Fruit fly (Drosophila melanogaster) whole organism, embryonic: ENCODE results near the gene CG43319.

ENCODE experiments used
- Abd-B ChIP-seq: fragments of 200-800 bp; sonication (Bioruptor generic); optimal IDR thresholded peaks from 2 replicates; lab custom pipeline; 2018; ENCODE audit warnings: missing biosample characterization, mild to moderate bottlenecking, missing genetic modification characterization, moderate library complexity
- Adf1 ChIP-seq: fragments of 200-800 bp; sonication (Bioruptor generic); IDR thresholded peaks from 2 replicates; pipeline ENCODE4 v1.3.6; 2022; ENCODE audit warnings: missing biosample characterization, missing genetic modification characterization
- Antp ChIP-seq: fragments of 200-800 bp; sonication (Bioruptor generic); optimal IDR thresholded peaks from 3 replicates; lab custom pipeline; 2016; ENCODE audit warnings: missing biosample characterization, missing genetic modification characterization
- Awh ChIP-seq: fragments of 200-800 bp; sonication (Bioruptor generic); IDR thresholded peaks from 2 replicates; pipeline ENCODE4, ENCODE4 v1.3.6; 2022; ENCODE audit warnings: missing biosample characterization, missing genetic modification characterization
- CG11093 ChIP-seq: fragments of 200-800 bp; sonication (Bioruptor generic); IDR thresholded peaks from 3 replicates; pipeline ENCODE4 v1.3.6; 2022; ENCODE audit warnings: missing biosample characterization, missing genetic modification characterization
- CG12219 ChIP-seq: fragments of 200-800 bp; sonication (Bioruptor generic); optimal IDR thresholded peaks from 3 replicates; lab custom pipeline; 2018; ENCODE audit warnings: missing biosample characterization, mild to moderate bottlenecking, missing genetic modification characterization
- CG12391 ChIP-seq: fragments of 200-800 bp; sonication (Bioruptor generic); optimal IDR thresholded peaks from 3 replicates; lab custom pipeline; 2018; ENCODE audit warnings: missing biosample characterization, mild to moderate bottlenecking, missing genetic modification characterization, moderate library complexity
- CG13287 ChIP-seq: fragments of 200-800 bp; sonication (Bioruptor generic); IDR thresholded peaks from 2 replicates; pipeline ENCODE4 v1.3.6; 2022; ENCODE audit warnings: missing biosample characterization, missing genetic modification characterization; ENCODE audit not compliant: partially characterized antibody
- CG13296 ChIP-seq: fragments of 200-800 bp; sonication (Bioruptor generic); optimal IDR thresholded peaks from 3 replicates; lab custom pipeline; 2018; ENCODE audit warnings: missing biosample characterization, mild to moderate bottlenecking, missing genetic modification characterization
- CG13775 ChIP-seq: fragments of 200-800 bp; sonication (Bioruptor generic); optimal IDR thresholded peaks from 3 replicates; lab custom pipeline; 2017; ENCODE audit warnings: missing biosample characterization, mild to moderate bottlenecking, missing genetic modification characterization
- CG1602 ChIP-seq: fragments of 200-800 bp; sonication (Bioruptor generic); optimal IDR thresholded peaks from 3 replicates; lab custom pipeline; 2016; ENCODE audit warnings: missing biosample characterization, missing genetic modification characterization
- CG17359 ChIP-seq: fragments of 200-800 bp; sonication (Bioruptor generic); optimal IDR thresholded peaks from 3 replicates; lab custom pipeline; 2018; ENCODE audit warnings: missing biosample characterization, mild to moderate bottlenecking, missing genetic modification characterization, moderate library complexity
- CG18476 ChIP-seq: fragments of 200-800 bp; sonication (Bioruptor generic); optimal IDR thresholded peaks from 2 replicates; lab custom pipeline; 2016; ENCODE audit warnings: missing biosample characterization, mild to moderate bottlenecking, missing genetic modification characterization
- CG2678 ChIP-seq: fragments of 200-800 bp; sonication (Bioruptor generic); optimal IDR thresholded peaks from 3 replicates; lab custom pipeline; 2019; ENCODE audit warnings: missing biosample characterization, mild to moderate bottlenecking, missing genetic modification characterization, moderate library complexity
- CG31388 ChIP-seq: fragments of 200-800 bp; sonication (Bioruptor generic); optimal IDR thresholded peaks from 2 replicates; lab custom pipeline; 2016; ENCODE audit warnings: missing biosample characterization, missing genetic modification characterization
- CG32772 ChIP-seq: fragments of 200-800 bp; sonication (Bioruptor generic); IDR thresholded peaks from 2 replicates; pipeline ENCODE4 v1.3.6; 2022; ENCODE audit warnings: missing biosample characterization, missing genetic modification characterization
- CG34376 ChIP-seq: fragments of 200-800 bp; sonication (Bioruptor generic); optimal IDR thresholded peaks from 2 replicates; lab custom pipeline; 2018; ENCODE audit warnings: missing biosample characterization, mild to moderate bottlenecking, missing genetic modification characterization
- CG4360 ChIP-seq: fragments of 200-800 bp; sonication (Bioruptor generic); IDR thresholded peaks from 2 replicates; pipeline ENCODE4 v1.3.6; 2022; ENCODE audit warnings: missing biosample characterization, missing genetic modification characterization
- CG4404 ChIP-seq: fragments of 200-800 bp; sonication (Bioruptor generic); IDR thresholded peaks from 2 replicates; pipeline ENCODE4 v1.3.6; 2022; ENCODE audit warnings: missing biosample characterization, missing genetic modification characterization
- CG6175 ChIP-seq: fragments of 200-800 bp; sonication (Bioruptor generic); IDR thresholded peaks from 3 replicates; pipeline ENCODE4 v1.3.6; 2022; ENCODE audit warnings: missing biosample characterization, missing genetic modification characterization
- CG7963 ChIP-seq: fragments of 200-800 bp; sonication (Bioruptor generic); IDR thresholded peaks from 3 replicates; pipeline ENCODE4 v1.3.6; 2022; ENCODE audit warnings: missing biosample characterization, missing genetic modification characterization; ENCODE audit not compliant: partially characterized antibody
- CG8478 ChIP-seq: fragments of >200 bp; optimal IDR thresholded peaks from 2 replicates; lab custom pipeline; 2018
- CG9876 ChIP-seq: fragments of 200-800 bp; sonication (Bioruptor generic); optimal IDR thresholded peaks from 2 replicates; lab custom pipeline; 2016; ENCODE audit warnings: missing biosample characterization, missing genetic modification characterization
- CHES-1-like ChIP-seq: fragments of 200-800 bp; sonication (Bioruptor generic); optimal IDR thresholded peaks from 2 replicates; lab custom pipeline; 2016; ENCODE audit warnings: missing biosample characterization, missing genetic modification characterization
- Dref ChIP-seq: fragments of 200-800 bp; sonication (Bioruptor generic); IDR thresholded peaks from 2 replicates; pipeline ENCODE4 v1.3.6; 2022; ENCODE audit warnings: missing biosample characterization, missing genetic modification characterization
- Hand ChIP-seq: fragments of 200-800 bp; sonication (Bioruptor generic); optimal IDR thresholded peaks from 2 replicates; lab custom pipeline; 2017; ENCODE audit warnings: mild to moderate bottlenecking, missing biosample characterization, missing genetic modification reagents, missing genetic modification characterization
- Hsf ChIP-seq: fragments of 200-800 bp; sonication (Bioruptor generic); optimal IDR thresholded peaks from 3 replicates; lab custom pipeline; 2016; ENCODE audit warnings: missing biosample characterization, missing genetic modification characterization
- Jarid2 ChIP-seq: fragments of 200-800 bp; sonication (Bioruptor generic); optimal IDR thresholded peaks from 3 replicates; lab custom pipeline; 2017; ENCODE audit warnings: mild to moderate bottlenecking, missing biosample characterization, missing genetic modification reagents, missing genetic modification characterization
- Mrtf ChIP-seq: fragments of 200-800 bp; sonication (Bioruptor generic); IDR thresholded peaks from 3 replicates; pipeline ENCODE4 v1.3.6; 2022; ENCODE audit warnings: missing biosample characterization, missing genetic modification characterization
- Nf-YC ChIP-seq: fragments of 200-800 bp; optimal IDR thresholded peaks from 3 replicates; lab custom pipeline; 2019; ENCODE audit warnings: missing biosample characterization, mild to moderate bottlenecking, missing genetic modification characterization, moderate library complexity
- Rx ChIP-seq: fragments of 200-800 bp; sonication (Bioruptor generic); IDR thresholded peaks from 2 replicates; pipeline ENCODE4 v1.3.6; 2022; ENCODE audit warnings: missing biosample characterization, missing genetic modification characterization
- amos ChIP-seq: fragments of 200-800 bp; sonication (Bioruptor generic); IDR thresholded peaks from 2 replicates; pipeline ENCODE4 v1.3.6; 2022; ENCODE audit warnings: missing biosample characterization, missing genetic modification characterization; ENCODE audit not compliant: partially characterized antibody
- az2 ChIP-seq: fragments of 200-800 bp; sonication (Bioruptor generic); optimal IDR thresholded peaks from 3 replicates; lab custom pipeline; 2016; ENCODE audit warnings: missing biosample characterization, missing genetic modification characterization
- br ChIP-seq: fragments of >200 bp; optimal IDR thresholded peaks from 2 replicates; lab custom pipeline; 2017
- bsh ChIP-seq, 2 experiments: fragments of 200-800 bp; sonication (Bioruptor generic); optimal IDR thresholded peaks; 2 replicates each; lab custom pipeline; 2017 to 2018; ENCODE audit warnings: mild to moderate bottlenecking in 2 of 2, missing biosample characterization in 2 of 2, missing genetic modification characterization in 2 of 2, moderate library complexity in 1 of 2
- cas ChIP-seq: fragments of 200-800 bp; sonication (Bioruptor generic); IDR thresholded peaks from 2 replicates; pipeline ENCODE4 v1.3.6; 2022; ENCODE audit warnings: missing biosample characterization, missing genetic modification characterization
- ewg ChIP-seq: fragments of 200-800 bp; sonication (Bioruptor generic); optimal IDR thresholded peaks from 3 replicates; lab custom pipeline; 2017; ENCODE audit warnings: mild to moderate bottlenecking, missing biosample characterization, missing genetic modification reagents, missing genetic modification characterization
- fd64A ChIP-seq: fragments of 200-800 bp; sonication (Bioruptor generic); optimal IDR thresholded peaks from 3 replicates; lab custom pipeline; 2018; ENCODE audit warnings: missing biosample characterization, mild to moderate bottlenecking, missing genetic modification characterization
- fu2 ChIP-seq: fragments of 200-800 bp; sonication (Bioruptor generic); optimal IDR thresholded peaks from 2 replicates; lab custom pipeline; 2016; ENCODE audit warnings: missing biosample characterization, missing genetic modification characterization
- gro ChIP-seq: fragments of 200-800 bp; sonication (Bioruptor generic); optimal IDR thresholded peaks from 2 replicates; lab custom pipeline; 2016; ENCODE audit warnings: missing biosample characterization, missing genetic modification characterization
- ind ChIP-seq: fragments of 200-800 bp; sonication (Bioruptor generic); optimal IDR thresholded peaks from 3 replicates; lab custom pipeline; 2016; ENCODE audit warnings: missing biosample characterization, missing genetic modification characterization
- kni ChIP-seq: fragments of 200-800 bp; sonication (Bioruptor generic); optimal IDR thresholded peaks from 3 replicates; lab custom pipeline; 2017; ENCODE audit warnings: mild to moderate bottlenecking, missing biosample characterization, missing genetic modification reagents, missing genetic modification characterization
- lola ChIP-seq, 3 experiments: fragments of >200 bp in 2 of 3; fragments of 200-800 bp in 1 of 3; sonication (Bioruptor generic) in 1 of 3; optimal IDR thresholded peaks; 2 replicates each; lab custom pipeline; 2017 to 2019; ENCODE audit warnings: missing biosample characterization in 3 of 3, missing genetic modification characterization in 3 of 3, mild to moderate bottlenecking in 1 of 3, moderate library complexity in 1 of 3
- sna ChIP-seq: fragments of 200-800 bp; sonication (Bioruptor generic); IDR thresholded peaks from 2 replicates; pipeline ENCODE4 v1.3.6; 2022; ENCODE audit warnings: missing biosample characterization, missing genetic modification characterization; ENCODE audit not compliant: partially characterized antibody
- sqz ChIP-seq: fragments of 200-800 bp; sonication (Bioruptor generic); optimal IDR thresholded peaks from 3 replicates; lab custom pipeline; 2018; ENCODE audit warnings: missing biosample characterization, mild to moderate bottlenecking, missing genetic modification characterization
- trem ChIP-seq: fragments of 200-800 bp; optimal IDR thresholded peaks from 3 replicates; lab custom pipeline; 2019; ENCODE audit warnings: missing biosample characterization, mild to moderate bottlenecking, missing genetic modification characterization, moderate library complexity
- tup ChIP-seq: fragments of 200-800 bp; sonication (Bioruptor generic); optimal IDR thresholded peaks from 2 replicates; lab custom pipeline; 2016; ENCODE audit warnings: missing biosample characterization, mild to moderate bottlenecking, missing genetic modification characterization, moderate library complexity
- vnd ChIP-seq: fragments of 200-800 bp; sonication (Bioruptor generic); IDR thresholded peaks from 3 replicates; pipeline ENCODE4 v1.3.6; 2022; ENCODE audit warnings: missing biosample characterization, missing genetic modification characterization; ENCODE audit not compliant: partially characterized antibody
- zfh1 ChIP-seq: fragments of 200-800 bp; sonication (Bioruptor generic); IDR thresholded peaks from 3 replicates; pipeline ENCODE4 v1.3.6; 2022; ENCODE audit warnings: missing biosample characterization, missing genetic modification characterization

The CG43319 gene

DNA sequence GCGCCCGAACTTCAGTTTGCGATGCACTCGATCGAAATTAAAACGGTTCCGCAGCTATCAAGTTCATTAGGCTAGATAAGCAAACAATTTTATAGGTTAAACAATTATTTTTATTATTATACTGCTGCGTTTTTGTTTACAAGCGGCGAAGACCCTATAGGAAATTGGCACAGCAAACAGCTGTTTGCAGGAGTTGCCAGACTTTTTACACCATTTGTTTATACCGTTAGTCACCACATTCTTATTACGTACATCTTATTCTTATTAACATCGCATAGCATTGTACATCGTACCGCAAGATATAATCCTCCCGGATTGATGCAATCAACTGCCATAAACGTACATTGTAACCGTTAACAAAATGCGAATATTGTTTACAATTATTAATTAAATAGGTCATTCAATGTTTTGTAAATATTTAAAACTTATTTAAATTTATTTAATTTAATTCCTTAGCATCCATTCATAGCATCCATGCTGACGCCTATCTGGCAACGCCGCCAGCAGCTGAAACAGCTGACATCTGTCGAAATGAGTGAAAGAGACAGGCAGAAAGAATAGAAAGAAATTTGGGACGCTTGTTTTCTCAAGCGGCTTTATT is 12.6 kb downstream of the CG43319 start, which contains the start of the genes CROT and CG12877 (continued):
- TF ChIP-seq lola (GFP tag; optimal IDR thresholded peaks at IDR 0.05; lab: Kevin White, UChicago) (peak in 1 of 3 experiments; percentile 88), vnd (no peak), CG31388 (GFP tag; lab: Kevin White, UChicago) (no peak), Abd-B (GFP tag; lab: Kevin White, UChicago) (peak; percentile 91), CG13296 (GFP tag; lab: Kevin White, UChicago) (peak; percentile 60), CG34376 (GFP tag; lab: Kevin White, UChicago) (peak; percentile 58), CG2678 (peak; percentile 72), ind (GFP tag; lab: Kevin White, UChicago) (peak; percentile 86), CG9876 (GFP tag; lab: Kevin White, UChicago) (no peak), CG13775 (GFP tag; lab: Kevin White, UChicago) (peak; percentile 89), Jarid2 (GFP tag; lab: Kevin White, UChicago) (peak; percentile 8), ewg (GFP tag; lab: Kevin White, UChicago) (peak; percentile 69), bsh (GFP tag; optimal IDR thresholded peaks at IDR 0.05; lab: Kevin White, UChicago) (peak in 1 of 2 experiments; percentile 77), Adf1 (GFP tag; lab: Robert Waterston, UW) (peak; percentile 41), Rx (GFP tag; lab: Robert Waterston, UW) (peak; percentile 32; the same call in 1 of the 2 replicates), CG17359 (tag; lab: Kevin White, UChicago) (peak; percentile 64), cas (GFP tag; lab: Robert Waterston, UW) (peak; percentile 30; the same call in 1 of the 2 replicates), sqz (GFP tag; lab: Kevin White, UChicago) (no peak), trem (tag; lab: Kevin White, UChicago) (peak; percentile 79), CG4360 (no peak), CG13287 (peak; percentile 20; the same call in 1 of the 2 replicates), CG8478 (lab: Kevin White, UChicago) (no peak), CG11093 (GFP tag; lab: Robert Waterston, UW) (peak; percentile 30; the same call in 2 of the 3 replicates), CG12391 (tag; lab: Kevin White, UChicago) (peak; percentile 89), br (lab: Kevin White, UChicago) (no peak), Dref (GFP tag; lab: Robert Waterston, UW) (peak; percentile 15; the same call in 1 of the 2 replicates), sna (no peak), CG18476 (GFP tag; lab: Kevin White, UChicago) (peak; percentile 52), fu2 (GFP tag; lab: Kevin White, UChicago) (peak; percentile 15), Antp (GFP tag; lab: Kevin White, UChicago) (peak; percentile 35), CG6175 (GFP tag; lab: Robert Waterston, UW) (0 out of 3 replicates have a peak, but pooled peaks have one; percentile 24), tup (peak; percentile 80), CHES-1-like (GFP tag; lab: Kevin White, UChicago) (peak; percentile 57), CG12219 (GFP tag; lab: Kevin White, UChicago) (peak; percentile 40), CG7963 (no peak), Nf-YC (tag; lab: Kevin White, UChicago) (peak; percentile 77), zfh1 (GFP tag; lab: Robert Waterston, UW) (peak; percentile 76), Hand (GFP tag; lab: Kevin White, UChicago) (no peak), gro (peak; percentile 17), fd64A (GFP tag; lab: Kevin White, UChicago) (peak; percentile 6), CG32772 (GFP tag; lab: Robert Waterston, UW) (peak; percentile 80), amos (GFP tag; lab: Robert Waterston, UW) (no peak), az2 (GFP tag; lab: Kevin White, UChicago) (peak; percentile 84), Mrtf (GFP tag; lab: Robert Waterston, UW) (peak; percentile 59; the same call in 2 of the 3 replicates), Hsf (GFP tag; lab: Kevin White, UChicago) (peak; percentile 75), CG1602 (GFP tag; lab: Kevin White, UChicago) (peak; percentile 78), kni (peak; percentile 27), Awh (GFP tag; lab: Robert Waterston, UW) (peak; percentile 66; the same call in 1 of the 2 replicates), CG4404 (GFP tag; lab: Robert Waterston, UW) (peak; percentile 75)
